Worm (Caenorhabditis elegans): ENCODE results near the gene C04G6.2.
A peak's percentile ranks its signal among the peaks of the same experiment; 100 is the strongest.

- peak; percentile 64 for TF ChIP-seq mep-1 (tag; optimal IDR thresholded peaks at IDR 0.05)
- TF ChIP-seq mab-5 (tag; optimal IDR thresholded peaks at IDR 0.05): no peak
- peak; percentile 20 for TF ChIP-seq lsy-2 (tag; optimal IDR thresholded peaks at IDR 0.05)
- TF ChIP-seq nhr-237 (tag; optimal IDR thresholded peaks at IDR 0.05): no peak
- peak; percentile 94 for TF ChIP-seq ces-1 (GFP tag; optimal IDR thresholded peaks at IDR 0.05)
- TF ChIP-seq flh-1 (GFP tag; optimal IDR thresholded peaks at IDR 0.05): no peak
These were observed 11.7 kb upstream of the C04G6.2 start, which contains the start of gene dsh-2 for ce11 chrII:5081124-5081913.
